Fruit fly (Drosophila melanogaster): Measurements from ENCODE around the gene CG31109.

- TF ChIP-seq insv (optimal IDR thresholded peaks at IDR 0.05) (no peak), h (optimal IDR thresholded peaks at IDR 0.05) (no peak), psq (optimal IDR thresholded peaks at IDR 0.05) (no peak)
These were observed 2.9 kb downstream of the CG31109 start for dm6 chr3R:25051441-25052097.
